Fruit fly (Drosophila melanogaster): ENCODE measurements around the gene ppk27.

Gene ppk27

dm6 chr3L:3785002-3785661, 30.1 kb upstream of the ppk27 start (continued):
- TF ChIP-seq hbn (GFP tag; IDR thresholded peaks at IDR 0.05; ENCODE audit: partially characterized antibody): no peak
- TF ChIP-seq CkIIα-i1 (GFP tag; IDR thresholded peaks at IDR 0.05): peak; percentile 89
- peak; percentile 95 for TF ChIP-seq CG5953 (GFP tag; IDR thresholded peaks at IDR 0.05)
- peak; percentile 90 for TF ChIP-seq Bteb2 (GFP tag; optimal IDR thresholded peaks at IDR 0.05)
- peak; percentile 80 for TF ChIP-seq CG1832 (GFP tag; optimal IDR thresholded peaks at IDR 0.05)
- peak; percentile 93 for TF ChIP-seq CG8924 (tag; optimal IDR thresholded peaks at IDR 0.05)
- TF ChIP-seq gsb (GFP tag; IDR thresholded peaks at IDR 0.05): peak; percentile 87
- peak; percentile 90 for TF ChIP-seq CG13123 (GFP tag; optimal IDR thresholded peaks at IDR 0.05)
- TF ChIP-seq CG2889 (GFP tag; IDR thresholded peaks at IDR 0.05): peak; percentile 95
- TF ChIP-seq knrl (GFP tag; IDR thresholded peaks at IDR 0.05; ENCODE audit: partially characterized antibody): peak; percentile 43; the same call in 1 of the 3 replicates
- peak; percentile 68 for TF ChIP-seq CG6854 (GFP tag; optimal IDR thresholded peaks at IDR 0.05)
- peak; percentile 97 for TF ChIP-seq ap (GFP tag; IDR thresholded peaks at IDR 0.05)
- peak; percentile 83 for TF ChIP-seq CG12744 (GFP tag; optimal IDR thresholded peaks at IDR 0.05)
- peak; percentile 96 for TF ChIP-seq jumu (GFP tag; optimal IDR thresholded peaks at IDR 0.05)
- TF ChIP-seq dmrt11E (tag; optimal IDR thresholded peaks at IDR 0.05): peak; percentile 94
- no peak for TF ChIP-seq pita (GFP tag; optimal IDR thresholded peaks at IDR 0.05)
- peak; percentile 85 for TF ChIP-seq Neu2 (GFP tag; optimal IDR thresholded peaks at IDR 0.05; ENCODE audit: borderline replicate concordance)
- TF ChIP-seq otp (GFP tag; IDR thresholded peaks at IDR 0.05): peak; percentile 97
- TF ChIP-seq sens (GFP tag): peak; percentile 100
- peak; percentile 85 for TF ChIP-seq CG2678 (tag; optimal IDR thresholded peaks at IDR 0.05)
- TF ChIP-seq CG17359 (tag; optimal IDR thresholded peaks at IDR 0.05): peak; percentile 92
- TF ChIP-seq CG8089 (GFP tag; optimal IDR thresholded peaks at IDR 0.05): peak; percentile 96
- peak; percentile 94 to 97 for TF ChIP-seq dpn (GFP tag; optimal IDR thresholded peaks at IDR 0.05)
- TF ChIP-seq CG8290 (GFP tag; optimal IDR thresholded peaks at IDR 0.05): peak; percentile 55
- TF ChIP-seq CG8290 (tag; optimal IDR thresholded peaks at IDR 0.05): peak in 1 of 2 experiments; percentile 99
- peak; percentile 93 for TF ChIP-seq CG4730 (GFP tag; IDR thresholded peaks at IDR 0.05)
- TF ChIP-seq kay (GFP tag; optimal IDR thresholded peaks at IDR 0.05): peak; percentile 82
- TF ChIP-seq Hmr (GFP tag; optimal IDR thresholded peaks at IDR 0.05): peak; percentile 93
- peak; percentile 31 for TF ChIP-seq Hmx (GFP tag; optimal IDR thresholded peaks at IDR 0.05)
- peak; percentile 39 for TF ChIP-seq CG7928 (GFP tag; optimal IDR thresholded peaks at IDR 0.05)
- peak; percentile 98 for TF ChIP-seq CG34422 (GFP tag; IDR thresholded peaks at IDR 0.05)
- TF ChIP-seq CG10274 (GFP tag; optimal IDR thresholded peaks at IDR 0.05): peak; percentile 58
- no peak for TF ChIP-seq Dfd (GFP tag; optimal IDR thresholded peaks at IDR 0.05)
- peak; percentile 98 for TF ChIP-seq Ptx1 (GFP tag; IDR thresholded peaks at IDR 0.05)
- 0 out of 4 replicates have a peak, but pooled peaks have one; percentile 41 for TF ChIP-seq chinmo (GFP tag; IDR thresholded peaks at IDR 0.05; ENCODE audit: partially characterized antibody)
- no peak for TF ChIP-seq CG17912 (GFP tag; optimal IDR thresholded peaks at IDR 0.05)
- peak in 1 of 3 experiments; percentile 14 for TF ChIP-seq Stat92E (GFP tag; optimal IDR thresholded peaks at IDR 0.05)
- peak; percentile 93 for TF ChIP-seq Oaz (GFP tag; IDR thresholded peaks at IDR 0.05)
- peak; percentile 80 for TF ChIP-seq luna (GFP tag; optimal IDR thresholded peaks at IDR 0.05)
- TF ChIP-seq CG18011 (GFP tag; optimal IDR thresholded peaks at IDR 0.05): peak; percentile 75
- TF ChIP-seq Scr (GFP tag; IDR thresholded peaks at IDR 0.05; ENCODE audit: partially characterized antibody): 0 out of 2 replicates have a peak, but pooled peaks have one; percentile 29
- TF ChIP-seq CG11504 (tag; optimal IDR thresholded peaks at IDR 0.05): peak; percentile 91
- TF ChIP-seq tx (GFP tag; optimal IDR thresholded peaks at IDR 0.05): peak; percentile 93
- TF ChIP-seq en (GFP tag; optimal IDR thresholded peaks at IDR 0.05): peak; percentile 93
- TF ChIP-seq disco-r (GFP tag; optimal IDR thresholded peaks at IDR 0.05): peak; percentile 91
- peak; percentile 86 for TF ChIP-seq NFAT (GFP tag; IDR thresholded peaks at IDR 0.05)
- TF ChIP-seq Pdp1 (GFP tag; optimal IDR thresholded peaks at IDR 0.05): peak; percentile 92 to 94
- TF ChIP-seq Tbp (GFP tag; optimal IDR thresholded peaks at IDR 0.05): no peak
- TF ChIP-seq h (optimal IDR thresholded peaks at IDR 0.05): no peak
- TF ChIP-seq HmgD (GFP tag; optimal IDR thresholded peaks at IDR 0.05): peak; percentile 93
